Worm (Caenorhabditis elegans): ENCODE measurements around the gene Y57A10A.29.

DNA sequence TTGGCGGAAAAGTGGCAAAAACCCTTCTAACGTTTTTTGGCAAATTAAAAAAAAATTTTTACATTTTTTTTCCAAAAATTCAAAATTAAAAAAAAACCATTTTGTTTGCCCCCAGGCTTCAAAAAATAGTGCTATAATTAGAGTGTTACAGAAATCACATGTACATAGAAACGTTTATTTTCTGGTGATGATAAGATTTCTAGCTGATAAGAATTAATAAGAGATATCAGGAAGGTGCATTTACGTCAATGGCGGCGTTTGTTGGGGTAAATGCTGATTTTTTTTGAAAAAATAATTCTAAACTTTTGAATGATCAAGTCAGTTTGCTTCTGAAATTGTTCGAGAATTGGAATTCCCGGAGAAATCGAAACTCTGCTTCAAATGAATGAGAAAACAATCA, 12.6 kb upstream of the Y57A10A.29 start:
- no peak for TF ChIP-seq ref-1 (GFP tag; conservative IDR thresholded peaks at IDR 0.05)
- TF ChIP-seq flt-1 (GFP tag; IDR thresholded peaks at IDR 0.05), result no peak
